Worm (Caenorhabditis elegans) whole organism, L2 larva: Measurements from ENCODE around the gene C52G5.2.

Source experiments
- C34F6.9 ChIP-seq: fragments of 150-350 bp; optimal IDR thresholded peaks from 2 replicates; lab custom pipeline; 2014; ENCODE audit warnings: missing biosample characterization, missing genetic modification characterization
- F13H6.1 ChIP-seq: sonication (generic microtip); optimal IDR thresholded peaks from 2 replicates; lab custom pipeline; 2016; ENCODE audit warnings: missing genetic modification characterization, missing compliant biosample characterization
- R02D3.7 ChIP-seq: fragments of 150-350 bp; optimal IDR thresholded peaks from 2 replicates; lab custom pipeline; 2014; ENCODE audit warnings: missing biosample characterization, missing genetic modification characterization
- Y55F3AM.14 ChIP-seq: fragments of 200-800 bp; sonication (Bioruptor generic); optimal IDR thresholded peaks from 2 replicates; lab custom pipeline; 2018; ENCODE audit warnings: mild to moderate bottlenecking, missing genetic modification characterization, missing compliant biosample characterization
- ZK546.5 ChIP-seq: sonication (generic microtip); optimal IDR thresholded peaks from 2 replicates; lab custom pipeline; 2017; ENCODE audit warnings: missing biosample characterization, missing genetic modification characterization
- ama-1 ChIP-seq: fragments of 150-350 bp; optimal IDR thresholded peaks from 2 replicates; lab custom pipeline; 2018; ENCODE audit warnings: inconsistent platforms
- ceh-16 ChIP-seq: fragments of 150-350 bp; optimal IDR thresholded peaks from 2 replicates; lab custom pipeline; 2014; ENCODE audit warnings: missing biosample characterization, missing genetic modification characterization
- ceh-82 ChIP-seq: fragments of 150-350 bp; optimal IDR thresholded peaks from 2 replicates; lab custom pipeline; 2014; ENCODE audit warnings: missing biosample characterization, missing genetic modification characterization
- crh-2 ChIP-seq: sonication (generic microtip); optimal IDR thresholded peaks from 2 replicates; lab custom pipeline; 2017; ENCODE audit warnings: missing biosample characterization, missing genetic modification characterization
- dmd-4 ChIP-seq: sonication (generic microtip); optimal IDR thresholded peaks from 2 replicates; lab custom pipeline; 2017; ENCODE audit warnings: missing biosample characterization, missing genetic modification characterization
- egl-27 ChIP-seq: sonication (generic microtip); optimal IDR thresholded peaks from 3 replicates; lab custom pipeline; 2017; ENCODE audit warnings: missing biosample characterization, missing genetic modification reagents, missing genetic modification characterization
- elt-1 ChIP-seq: fragments of 150-350 bp; optimal IDR thresholded peaks from 2 replicates; lab custom pipeline; 2014; ENCODE audit warnings: missing biosample characterization, missing genetic modification characterization
- elt-3 ChIP-seq: sonication (generic microtip); optimal IDR thresholded peaks from 2 replicates; lab custom pipeline; 2017; ENCODE audit warnings: missing biosample characterization, missing genetic modification characterization
- fos-1 ChIP-seq: fragments of 150-350 bp; optimal IDR thresholded peaks from 2 replicates; lab custom pipeline; 2014; ENCODE audit warnings: missing biosample characterization, missing genetic modification characterization
- lin-11 ChIP-seq: fragments of 150-350 bp; sonication (generic microtip); optimal IDR thresholded peaks from 2 replicates; lab custom pipeline; 2014; ENCODE audit warnings: missing biosample characterization, missing genetic modification characterization, inconsistent platforms, mixed read lengths
- lin-13 ChIP-seq: fragments of 150-350 bp; optimal IDR thresholded peaks from 2 replicates; lab custom pipeline; 2014; ENCODE audit warnings: missing biosample characterization, missing genetic modification reagents, missing genetic modification characterization
- lsy-2 ChIP-seq, 2 experiments: fragments of 150-350 bp in 1 of 2; sonication (generic microtip) in 1 of 2; optimal IDR thresholded peaks; 2 replicates each; lab custom pipeline; 2014 to 2017; ENCODE audit warnings: missing biosample characterization in 2 of 2, missing genetic modification characterization in 2 of 2
- mab-5 ChIP-seq: fragments of 150-350 bp; optimal IDR thresholded peaks from 2 replicates; lab custom pipeline; 2014; ENCODE audit warnings: missing biosample characterization, missing genetic modification characterization
- mbf-1 ChIP-seq: sonication (generic microtip); optimal IDR thresholded peaks from 2 replicates; lab custom pipeline; 2017; ENCODE audit warnings: missing biosample characterization, missing genetic modification characterization
- mdl-1 ChIP-seq, 2 experiments: fragments of 150-350 bp in 1 of 2; sonication (generic microtip) in 1 of 2; optimal IDR thresholded peaks; 2 replicates each; lab custom pipeline; 2017; ENCODE audit warnings: missing biosample characterization in 2 of 2, missing genetic modification characterization in 2 of 2
- nhr-10 ChIP-seq: sonication (generic microtip); optimal IDR thresholded peaks from 2 replicates; lab custom pipeline; 2017; ENCODE audit warnings: missing biosample characterization, missing genetic modification characterization
- nhr-11 ChIP-seq: fragments of 150-350 bp; optimal IDR thresholded peaks from 2 replicates; lab custom pipeline; 2014; ENCODE audit warnings: missing biosample characterization, missing genetic modification characterization
- nhr-12 ChIP-seq: fragments of 150-350 bp; optimal IDR thresholded peaks from 2 replicates; lab custom pipeline; 2014; ENCODE audit warnings: missing biosample characterization, missing genetic modification characterization
- nhr-129 ChIP-seq: fragments of 150-350 bp; optimal IDR thresholded peaks from 2 replicates; lab custom pipeline; 2014; ENCODE audit warnings: missing biosample characterization, missing genetic modification characterization
- nhr-21 ChIP-seq: fragments of 150-350 bp; optimal IDR thresholded peaks from 2 replicates; lab custom pipeline; 2014; ENCODE audit warnings: missing biosample characterization, missing genetic modification characterization
- nhr-23 ChIP-seq: fragments of 150-350 bp; optimal IDR thresholded peaks from 2 replicates; lab custom pipeline; 2014; ENCODE audit warnings: missing biosample characterization, missing genetic modification reagents, missing genetic modification characterization
- nhr-25 ChIP-seq: fragments of 150-350 bp; sonication (generic microtip); optimal IDR thresholded peaks from 3 replicates; lab custom pipeline; 2014; ENCODE audit warnings: missing biosample characterization, missing genetic modification characterization
- nhr-77 ChIP-seq: fragments of 150-350 bp; optimal IDR thresholded peaks from 2 replicates; lab custom pipeline; 2014; ENCODE audit warnings: missing biosample characterization, missing genetic modification characterization
- peb-1 ChIP-seq: fragments of 150-350 bp; optimal IDR thresholded peaks from 2 replicates; lab custom pipeline; 2014; ENCODE audit warnings: missing biosample characterization, missing genetic modification characterization
- sem-4 ChIP-seq: fragments of 150-350 bp; optimal IDR thresholded peaks from 2 replicates; lab custom pipeline; 2014; ENCODE audit warnings: missing biosample characterization, missing genetic modification reagents, missing genetic modification characterization
- skn-1 ChIP-seq: sonication (generic microtip); optimal IDR thresholded peaks from 2 replicates; lab custom pipeline; 2017; ENCODE audit warnings: missing biosample characterization, missing genetic modification characterization
- sma-3 ChIP-seq: sonication (generic microtip); optimal IDR thresholded peaks from 2 replicates; lab custom pipeline; 2016; ENCODE audit warnings: missing genetic modification reagents, missing genetic modification characterization, missing compliant biosample characterization
- sma-9 ChIP-seq, 2 experiments: fragments of 150-350 bp in 1 of 2; sonication (generic microtip) in 1 of 2; optimal IDR thresholded peaks; 2 replicates each; lab custom pipeline; 2014 to 2016; ENCODE audit warnings: missing genetic modification characterization in 2 of 2, mild to moderate bottlenecking in 1 of 2, missing biosample characterization in 1 of 2, missing compliant biosample characterization in 1 of 2, missing genetic modification reagents in 1 of 2, moderate library complexity in 1 of 2
- unc-55 ChIP-seq: fragments of 150-350 bp; sonication (generic microtip); optimal IDR thresholded peaks from 3 replicates; lab custom pipeline; 2014; ENCODE audit warnings: missing biosample characterization, missing genetic modification reagents, missing genetic modification characterization
- unc-62 ChIP-seq: fragments of 150-350 bp; optimal IDR thresholded peaks from 2 replicates; lab custom pipeline; 2014; ENCODE audit warnings: missing biosample characterization, missing genetic modification reagents, missing genetic modification characterization
- ztf-1 ChIP-seq: fragments of 200-800 bp; sonication (Bioruptor generic); conservative IDR thresholded peaks from 2 replicates; pipeline ENCODE4 v1.3.6; 2022; ENCODE audit warnings: missing genetic modification characterization, missing compliant biosample characterization
- ztf-11 ChIP-seq: sonication (generic microtip); optimal IDR thresholded peaks from 2 replicates; lab custom pipeline; 2017; ENCODE audit warnings: missing biosample characterization, missing genetic modification characterization
- ztf-4 ChIP-seq: fragments of 150-350 bp; optimal IDR thresholded peaks from 2 replicates; lab custom pipeline; 2014; ENCODE audit warnings: missing biosample characterization, missing genetic modification characterization

The C52G5.2 gene

ce11 chrX:12876795-12877530, 33.9 kb downstream of the C52G5.2 start, which contains the start of gene bcat-1:
bcat-1 (plus strand) TSS chrX:12877480.
- peak; percentile 45 for TF ChIP-seq C34F6.9 (tag; lab: Kevin White, UChicago)
- TF ChIP-seq egl-27 (tag; lab: Kevin White, UChicago), result peak; percentile 34
- TF ChIP-seq sma-9 (GFP tag; optimal IDR thresholded peaks at IDR 0.05; lab: Kevin White, UChicago), result peak; percentile 85
- TF ChIP-seq sma-9 (tag; optimal IDR thresholded peaks at IDR 0.05; lab: Kevin White, UChicago), result no peak
- TF ChIP-seq nhr-10 (tag; lab: Kevin White, UChicago), result no peak
- no peak for TF ChIP-seq skn-1 (tag; lab: Kevin White, UChicago)
- no peak for TF ChIP-seq nhr-77 (tag; lab: Kevin White, UChicago)
- peak; percentile 86 for TF ChIP-seq F13H6.1 (tag; lab: Kevin White, UChicago)
- peak; percentile 21 for TF ChIP-seq sma-3 (GFP tag; lab: Kevin White, UChicago)
- TF ChIP-seq unc-62 (GFP tag; lab: Kevin White, UChicago), result no peak
- TF ChIP-seq lin-11 (tag; lab: Kevin White, UChicago), result peak; percentile 52
- TF ChIP-seq ama-1 (lab: Kevin White, UChicago), result peak; percentile 30
- TF ChIP-seq nhr-12 (tag; lab: Kevin White, UChicago), result no peak
- peak; percentile 37 for TF ChIP-seq Y55F3AM.14
- TF ChIP-seq mdl-1 (tag; optimal IDR thresholded peaks at IDR 0.05; lab: Kevin White, UChicago), result peak; percentile 93
- TF ChIP-seq mab-5, result peak; percentile 24
- peak in 1 of 2 experiments; percentile 57 for TF ChIP-seq lsy-2 (tag; optimal IDR thresholded peaks at IDR 0.05; lab: Kevin White, UChicago)
- 0 out of 2 replicates have a peak, but pooled peaks have one; percentile 53 for TF ChIP-seq ztf-1 (GFP tag; lab: Robert Waterston, UW)
- no peak for TF ChIP-seq ZK546.5 (tag; lab: Kevin White, UChicago)
- no peak for TF ChIP-seq ceh-82
- peak; percentile 40 for TF ChIP-seq crh-2 (tag; lab: Kevin White, UChicago)
- peak; percentile 76 for TF ChIP-seq nhr-129 (tag; lab: Kevin White, UChicago)
- TF ChIP-seq ztf-11 (tag; lab: Kevin White, UChicago), result no peak
- TF ChIP-seq sem-4, result no peak
- TF ChIP-seq unc-55 (GFP tag; lab: Kevin White, UChicago), result peak; percentile 40

- TF ChIP-seq sma-9 (GFP tag; optimal IDR thresholded peaks at IDR 0.05; lab: Kevin White, UChicago) (peak; percentile 84), sma-9 (tag; optimal IDR thresholded peaks at IDR 0.05; lab: Kevin White, UChicago) (no peak), mdl-1 (tag; optimal IDR thresholded peaks at IDR 0.05; lab: Kevin White, UChicago) (peak; percentile 30 to 52), nhr-10 (tag; lab: Kevin White, UChicago) (no peak), nhr-25 (tag; lab: Kevin White, UChicago) (peak; percentile 27), nhr-23 (tag; lab: Kevin White, UChicago) (no peak), ceh-82 (no peak), unc-55 (GFP tag; lab: Kevin White, UChicago) (no peak), mab-5 (no peak), dmd-4 (tag; lab: Kevin White, UChicago) (no peak), ztf-4 (tag; lab: Kevin White, UChicago) (peak; percentile 39), ZK546.5 (tag; lab: Kevin White, UChicago) (no peak), lin-13 (GFP tag; lab: Kevin White, UChicago) (no peak), lsy-2 (tag; optimal IDR thresholded peaks at IDR 0.05; lab: Kevin White, UChicago) (peak in 1 of 2 experiments; percentile 51), mbf-1 (tag; lab: Kevin White, UChicago) (no peak), nhr-129 (tag; lab: Kevin White, UChicago) (peak; percentile 98), F13H6.1 (tag; lab: Kevin White, UChicago) (peak; percentile 71), nhr-21 (tag; lab: Kevin White, UChicago) (peak; percentile 12), peb-1 (tag; lab: Kevin White, UChicago) (no peak), R02D3.7 (tag; lab: Kevin White, UChicago) (no peak), crh-2 (tag; lab: Kevin White, UChicago) (peak; percentile 64), Y55F3AM.14 (no peak), fos-1 (no peak), nhr-11 (tag; lab: Kevin White, UChicago) (no peak)
- TF ChIP-seq, all 48 proteins: peak for 9
These were observed 34.8 kb downstream of the C52G5.2 start for ce11 chrX:12877930-12878329.

ce11 chrX:12881174-12881573, 38.1 kb downstream of the C52G5.2 start:
- TF ChIP-seq dmd-4 (tag; lab: Kevin White, UChicago), result no peak
- TF ChIP-seq sma-3 (GFP tag; lab: Kevin White, UChicago), result no peak
- TF ChIP-seq ceh-16 (tag; lab: Kevin White, UChicago), result no peak
- peak; percentile 34 for TF ChIP-seq elt-1 (tag; lab: Kevin White, UChicago)
- TF ChIP-seq Y55F3AM.14, result no peak
- TF ChIP-seq crh-2 (tag; lab: Kevin White, UChicago), result no peak
- TF ChIP-seq elt-3 (tag; lab: Kevin White, UChicago), result no peak
- TF ChIP-seq nhr-77 (tag; lab: Kevin White, UChicago), result no peak
- TF ChIP-seq, all 48 proteins: peak for 1
